Fruit fly (Drosophila melanogaster): Measurements from ENCODE around the gene Teh1.
A peak's percentile ranks its signal among the peaks of the same experiment; 100 is the strongest.

Teh1 gene

DNA sequence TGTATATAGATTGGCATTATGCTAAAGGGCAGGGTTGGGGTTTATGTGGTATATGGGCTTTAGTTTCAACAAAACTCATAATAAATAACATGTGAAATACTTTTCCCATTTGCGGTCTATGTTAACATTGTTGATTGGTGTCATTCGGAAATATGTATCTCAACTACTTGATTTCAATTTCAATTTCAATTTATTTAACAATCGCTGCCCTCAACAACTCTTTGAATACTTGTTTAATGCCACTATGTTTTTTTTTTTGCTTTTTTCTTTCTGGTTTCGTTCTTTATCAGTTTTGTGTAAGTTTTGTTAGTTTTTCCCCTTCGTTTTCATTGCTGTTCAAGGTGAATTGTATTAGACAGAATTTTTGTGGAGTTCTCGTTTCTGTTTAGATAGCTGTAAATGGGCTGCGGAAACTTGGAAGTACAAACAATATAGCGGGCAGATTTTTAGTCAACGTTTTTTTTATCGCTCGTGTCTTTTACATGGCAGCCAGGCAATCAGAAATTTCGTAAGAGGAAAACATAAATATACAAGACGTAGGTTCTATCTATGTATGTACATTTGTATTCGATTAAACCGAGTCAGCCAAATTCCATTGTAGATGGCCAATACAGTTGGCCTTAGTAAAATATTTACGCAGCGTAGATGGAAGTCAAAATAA is 24.2 kb upstream of the Teh1 start:
- TF ChIP-seq CG7101 (tag; optimal IDR thresholded peaks at IDR 0.05) (no peak), bab1 (GFP tag; optimal IDR thresholded peaks at IDR 0.05) (no peak), CG12768 (GFP tag; optimal IDR thresholded peaks at IDR 0.05) (no peak), Mnt (GFP tag; optimal IDR thresholded peaks at IDR 0.05) (no peak), kay (GFP tag; ENCODE audit: borderline replicate concordance) (peak; percentile 53), Hr96 (GFP tag; optimal IDR thresholded peaks at IDR 0.05) (no peak)

DNA sequence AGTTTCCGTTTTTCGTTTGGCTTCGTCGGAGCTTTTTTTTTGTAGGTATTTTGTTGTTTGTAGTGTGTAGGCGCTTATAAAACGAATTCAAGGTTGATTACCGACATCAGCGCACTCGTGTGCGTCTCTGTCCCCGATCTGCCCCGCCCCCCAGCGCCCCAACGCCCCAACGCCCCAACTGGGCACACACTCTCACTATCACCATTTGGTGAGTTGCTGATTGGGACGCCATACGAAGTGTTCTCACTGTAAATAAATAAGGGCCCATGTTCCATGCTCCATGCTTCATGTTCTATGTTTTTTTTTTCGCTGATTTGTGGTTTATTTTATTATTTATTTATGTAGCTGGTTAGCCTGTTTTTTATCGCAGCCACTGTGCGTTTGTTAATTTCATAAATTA is 23.6 kb upstream of the Teh1 start:
- TF ChIP-seq Crg-1 (GFP tag; optimal IDR thresholded peaks at IDR 0.05) (no peak), bab1 (GFP tag; optimal IDR thresholded peaks at IDR 0.05) (no peak), ovo (GFP tag; optimal IDR thresholded peaks at IDR 0.05) (no peak), kay (GFP tag; ENCODE audit: borderline replicate concordance) (no peak), pad (GFP tag; optimal IDR thresholded peaks at IDR 0.05) (no peak), CG7101 (tag; optimal IDR thresholded peaks at IDR 0.05) (no peak)

DNA sequence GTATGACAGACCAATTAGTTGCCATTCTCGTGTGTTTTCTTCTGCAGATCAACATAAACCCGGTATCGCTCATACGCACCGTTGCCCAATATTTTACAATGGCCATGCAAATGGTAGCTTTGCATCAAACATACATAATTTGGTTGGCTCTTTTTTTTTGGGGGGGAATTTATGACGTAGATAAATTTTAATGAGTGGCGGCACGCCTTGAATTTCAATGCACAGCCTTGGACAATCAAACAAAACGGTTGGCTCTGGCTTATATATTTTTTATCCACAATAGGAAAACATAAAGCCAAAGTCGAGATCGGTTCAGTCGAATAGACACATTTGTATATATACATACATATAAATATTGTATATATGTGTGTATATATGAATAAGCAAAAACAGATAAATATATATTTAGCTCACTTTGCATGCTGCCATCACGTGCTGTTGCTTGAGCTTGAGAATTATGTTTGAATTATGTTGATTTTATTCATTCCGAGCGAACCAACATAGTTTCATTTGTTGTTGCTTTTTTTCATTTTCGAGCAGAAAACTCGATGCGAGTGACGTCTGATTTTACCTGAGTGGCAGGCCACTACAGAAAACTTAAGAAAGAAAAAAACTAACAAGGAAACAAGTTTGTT is 23.0 kb upstream of the Teh1 start:
- TF ChIP-seq CG7045 (GFP tag; optimal IDR thresholded peaks at IDR 0.05) (no peak), toe (GFP tag; optimal IDR thresholded peaks at IDR 0.05) (no peak), CG33017 (tag; optimal IDR thresholded peaks at IDR 0.05) (no peak), bab1 (GFP tag; optimal IDR thresholded peaks at IDR 0.05) (no peak), kay (GFP tag; ENCODE audit: borderline replicate concordance) (no peak), pad (GFP tag; optimal IDR thresholded peaks at IDR 0.05) (no peak), Mnt (GFP tag; optimal IDR thresholded peaks at IDR 0.05) (no peak), CG1620 (GFP tag; optimal IDR thresholded peaks at IDR 0.05) (no peak)

DNA sequence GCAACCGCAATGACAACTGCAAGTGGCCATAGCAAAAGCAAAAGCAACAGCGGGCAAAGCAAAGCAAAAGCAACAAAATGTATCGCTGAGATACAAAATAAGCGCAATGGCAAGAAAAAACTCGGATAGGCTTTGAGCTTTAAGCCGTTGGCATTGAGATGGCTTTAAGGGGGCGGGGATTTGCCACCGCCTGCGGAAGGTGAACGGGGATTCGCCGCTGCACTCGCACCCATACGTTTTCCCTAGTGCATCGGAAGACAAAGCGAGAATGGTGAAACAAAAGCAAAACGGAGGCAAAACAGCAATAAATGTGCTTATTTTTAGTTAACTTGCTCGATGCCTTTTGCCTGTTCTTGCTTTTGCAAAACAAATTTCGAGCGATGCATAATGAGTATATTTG is 21.9 kb upstream of the Teh1 start:
- TF ChIP-seq cic (GFP tag; optimal IDR thresholded peaks at IDR 0.05) (no peak), bab1 (GFP tag; optimal IDR thresholded peaks at IDR 0.05) (no peak), CG12768 (GFP tag; optimal IDR thresholded peaks at IDR 0.05) (no peak), CG1620 (GFP tag; optimal IDR thresholded peaks at IDR 0.05) (no peak), Hr96 (GFP tag; optimal IDR thresholded peaks at IDR 0.05) (no peak), cnc (optimal IDR thresholded peaks at IDR 0.05) (no peak), Mnt (GFP tag; optimal IDR thresholded peaks at IDR 0.05) (no peak), CG7101 (tag; optimal IDR thresholded peaks at IDR 0.05) (no peak)

DNA sequence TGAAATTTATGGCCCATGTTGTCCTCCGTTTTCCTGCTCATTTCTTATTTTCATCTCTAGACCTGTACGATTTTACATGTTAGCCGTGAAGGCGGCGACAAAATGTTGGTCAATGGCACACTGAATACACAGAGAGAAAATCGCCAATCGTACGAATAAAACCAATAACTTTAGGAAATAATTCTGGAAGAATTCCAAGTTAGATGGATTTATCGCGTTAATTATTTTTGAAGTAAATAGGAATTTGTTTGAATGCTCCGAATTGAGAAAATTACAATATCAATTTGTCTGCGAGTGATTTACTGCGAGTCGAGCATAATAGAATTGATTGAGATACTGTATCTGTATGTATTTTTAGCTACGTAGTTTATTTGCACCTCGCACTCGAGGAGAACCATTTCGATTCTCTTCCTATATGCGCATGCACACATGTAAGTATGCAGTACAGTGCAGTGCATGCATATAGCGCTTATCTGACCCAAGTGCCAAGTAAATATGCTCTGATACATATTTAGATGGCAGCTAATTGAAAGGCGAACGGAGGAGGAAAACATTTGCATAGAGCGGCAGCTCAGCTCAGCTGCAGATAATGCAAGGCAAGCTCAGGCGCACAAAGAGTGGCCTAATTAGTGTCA is 20.9 kb upstream of the Teh1 start:
- TF ChIP-seq kay (GFP tag; ENCODE audit: borderline replicate concordance) (peak; percentile 43), Mnt (GFP tag; optimal IDR thresholded peaks at IDR 0.05) (no peak), CG1620 (GFP tag; optimal IDR thresholded peaks at IDR 0.05) (no peak)

DNA sequence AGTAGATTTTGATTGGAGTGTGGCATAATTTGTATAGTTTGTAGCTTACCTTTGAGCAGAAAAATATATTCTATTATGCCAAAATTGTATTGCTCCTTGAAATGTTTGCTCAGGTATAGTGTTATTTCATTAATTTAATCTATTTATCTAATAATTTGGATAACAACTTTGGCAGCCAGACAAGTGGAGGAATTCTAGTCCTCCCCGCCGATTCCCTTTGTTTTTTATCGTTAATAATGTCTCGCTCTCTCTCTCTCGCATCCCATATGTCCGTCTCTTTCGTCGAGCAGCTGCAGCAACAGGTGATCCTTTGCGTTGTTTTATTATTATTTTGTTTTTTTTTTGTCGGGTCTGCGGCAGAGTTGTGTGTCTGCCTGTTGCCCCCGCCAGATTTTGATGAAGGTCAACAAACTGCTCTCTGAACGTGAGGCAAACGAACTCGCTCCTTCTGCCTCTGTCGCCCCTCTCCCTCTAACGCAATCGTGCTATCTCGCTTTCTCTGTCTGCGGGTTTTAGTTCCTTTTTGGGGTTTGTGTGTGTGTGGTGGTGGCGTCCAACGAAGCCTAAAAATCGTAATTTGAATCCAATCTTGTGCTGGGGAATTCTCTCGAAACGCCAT is 18.5 kb upstream of the Teh1 start:
- no peak for TF ChIP-seq kay (GFP tag; ENCODE audit: borderline replicate concordance)
- no peak for TF ChIP-seq CG7101 (tag; optimal IDR thresholded peaks at IDR 0.05)
- no peak for TF ChIP-seq CG33017 (tag; optimal IDR thresholded peaks at IDR 0.05)
- TF ChIP-seq Mnt (GFP tag; optimal IDR thresholded peaks at IDR 0.05), result no peak
- TF ChIP-seq tj (GFP tag; optimal IDR thresholded peaks at IDR 0.05), result no peak
- TF ChIP-seq CG11617 (GFP tag; optimal IDR thresholded peaks at IDR 0.05), result no peak
- TF ChIP-seq toe (GFP tag; optimal IDR thresholded peaks at IDR 0.05), result no peak
- no peak for TF ChIP-seq Clk (GFP tag; optimal IDR thresholded peaks at IDR 0.05)
- TF ChIP-seq CG12768 (GFP tag; optimal IDR thresholded peaks at IDR 0.05), result no peak
- no peak for TF ChIP-seq cnc (optimal IDR thresholded peaks at IDR 0.05)
- TF ChIP-seq CG14711 (tag; optimal IDR thresholded peaks at IDR 0.05), result no peak
- TF ChIP-seq CG7045 (GFP tag; optimal IDR thresholded peaks at IDR 0.05), result no peak
- no peak for TF ChIP-seq bab1 (GFP tag; optimal IDR thresholded peaks at IDR 0.05)
- no peak for TF ChIP-seq CG1620 (GFP tag; optimal IDR thresholded peaks at IDR 0.05)
- no peak for TF ChIP-seq ovo (GFP tag; optimal IDR thresholded peaks at IDR 0.05)
- no peak for TF ChIP-seq cic (GFP tag; optimal IDR thresholded peaks at IDR 0.05)

DNA sequence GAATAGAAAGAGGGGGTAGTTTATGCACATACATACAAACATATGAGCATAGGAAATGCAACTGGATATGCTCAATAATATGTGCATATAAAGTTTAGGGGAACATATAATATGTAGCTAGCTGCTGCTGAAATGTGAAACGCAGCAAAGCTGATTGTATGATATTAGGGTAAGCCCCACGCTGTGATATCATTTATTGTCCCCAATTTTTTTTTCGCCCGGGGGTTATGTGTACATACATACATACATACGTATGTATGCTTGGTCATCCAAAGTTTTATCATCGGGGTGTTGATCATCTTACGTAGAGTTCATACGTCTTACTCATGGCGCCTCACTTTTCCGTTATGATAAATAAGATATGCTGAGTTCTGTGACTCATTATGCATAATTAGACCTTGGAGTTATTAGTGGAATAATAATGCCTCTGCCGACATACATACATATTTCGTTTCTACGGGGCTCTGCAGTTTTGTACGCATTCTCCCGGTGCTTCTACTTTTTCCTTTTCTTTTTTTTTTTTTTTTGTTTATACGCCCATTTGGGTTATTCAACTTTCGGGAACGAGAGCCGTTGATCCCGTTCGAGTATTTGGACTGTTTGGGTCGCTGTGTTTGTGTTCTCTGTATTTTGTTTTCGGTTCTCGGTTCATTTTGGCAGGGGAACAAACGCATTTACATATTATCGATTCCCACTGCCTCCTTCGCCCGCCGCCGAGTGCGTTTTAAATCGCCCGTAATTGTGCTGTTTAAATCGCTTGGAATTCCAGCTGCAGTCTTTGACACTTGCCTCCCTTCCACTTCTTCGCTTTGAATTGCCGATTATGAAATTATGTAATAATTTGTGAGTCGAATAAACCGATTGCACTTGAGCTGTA is 17.8 kb upstream of the Teh1 start:
- TF ChIP-seq ovo (GFP tag; optimal IDR thresholded peaks at IDR 0.05) (no peak), Mnt (GFP tag; optimal IDR thresholded peaks at IDR 0.05) (no peak), CG14711 (tag; optimal IDR thresholded peaks at IDR 0.05) (no peak), Hr96 (GFP tag; optimal IDR thresholded peaks at IDR 0.05) (no peak), tj (GFP tag; optimal IDR thresholded peaks at IDR 0.05) (no peak), CG7101 (tag; optimal IDR thresholded peaks at IDR 0.05) (no peak), kay (GFP tag; ENCODE audit: borderline replicate concordance) (no peak), CG7045 (GFP tag; optimal IDR thresholded peaks at IDR 0.05) (no peak), CG33017 (tag; optimal IDR thresholded peaks at IDR 0.05) (no peak), CG12768 (GFP tag; optimal IDR thresholded peaks at IDR 0.05) (no peak), CG11617 (GFP tag; optimal IDR thresholded peaks at IDR 0.05) (no peak), cnc (optimal IDR thresholded peaks at IDR 0.05) (no peak), bab1 (GFP tag; optimal IDR thresholded peaks at IDR 0.05) (no peak), pad (GFP tag; optimal IDR thresholded peaks at IDR 0.05) (no peak)

Measured in whole organism, adult.